Worm (Caenorhabditis elegans): Measurements from ENCODE around the gene Y44A6D.3.

The Y44A6D.3 gene

ce11 chrV:20778257-20778697 lies 13.9 kb downstream of the Y44A6D.3 start (continued):
- TF ChIP-seq die-1 (tag; optimal IDR thresholded peaks at IDR 0.05) (peak; percentile 37), ceh-79 (tag; optimal IDR thresholded peaks at IDR 0.05) (no peak), egrh-3 (GFP tag; IDR thresholded peaks at IDR 0.05) (peak; percentile 50; the same call in 1 of the 2 replicates), dpl-1 (GFP tag; optimal IDR thresholded peaks at IDR 0.05) (no peak), F49E8.2 (tag; optimal IDR thresholded peaks at IDR 0.05; ENCODE audit: insufficient read depth) (no peak), hrde-1 (tag; optimal IDR thresholded peaks at IDR 0.05; ENCODE audit: borderline replicate concordance) (no peak), F52B5.7 (tag; optimal IDR thresholded peaks at IDR 0.05) (peak; percentile 77), attf-3 (GFP tag; conservative IDR thresholded peaks at IDR 0.05) (no peak), ceh-100 (GFP tag; IDR thresholded peaks at IDR 0.05) (peak; percentile 42; the same call in 1 of the 2 replicates), lin-40 (tag; optimal IDR thresholded peaks at IDR 0.05) (peak; percentile 96), ztf-25 (GFP tag; IDR thresholded peaks at IDR 0.05) (no peak), egl-44 (GFP tag; IDR thresholded peaks at IDR 0.05) (peak; percentile 78; the same call in 1 of the 2 replicates), ekl-4 (GFP tag; IDR thresholded peaks at IDR 0.05) (peak; percentile 82), let-526 (GFP tag; IDR thresholded peaks at IDR 0.05) (peak; percentile 87), bed-2 (GFP tag; IDR thresholded peaks at IDR 0.05) (no peak), nfya-1 (tag; optimal IDR thresholded peaks at IDR 0.05; ENCODE audit: borderline replicate concordance, insufficient read depth) (no peak), K12H6.12 (tag; optimal IDR thresholded peaks at IDR 0.05) (peak; percentile 96), Y79H2A.3 (GFP tag; conservative IDR thresholded peaks at IDR 0.05) (no peak), ama-1 (optimal IDR thresholded peaks at IDR 0.05) (no peak), ama-1 (GFP tag; optimal IDR thresholded peaks at IDR 0.05) (no peak), rec-8 (tag; optimal IDR thresholded peaks at IDR 0.05) (no peak), hmg-1.2 (GFP tag; IDR thresholded peaks at IDR 0.05) (peak; percentile 94), T07F8.4 (tag; optimal IDR thresholded peaks at IDR 0.05) (no peak), F10E7.11 (tag; optimal IDR thresholded peaks at IDR 0.05) (no peak), dox-1 (GFP tag; IDR thresholded peaks at IDR 0.05) (peak; percentile 82), nfya-2 (GFP tag; IDR thresholded peaks at IDR 0.05) (no peak), ceh-91 (GFP tag; IDR thresholded peaks at IDR 0.05) (no peak), atf-7 (tag; optimal IDR thresholded peaks at IDR 0.05) (peak; percentile 91), B0019.2 (GFP tag; conservative IDR thresholded peaks at IDR 0.05) (no peak), B0035.1 (tag; optimal IDR thresholded peaks at IDR 0.05) (peak; percentile 70), gei-17 (GFP tag; optimal IDR thresholded peaks at IDR 0.05) (peak; percentile 78), let-607 (tag; optimal IDR thresholded peaks at IDR 0.05) (peak; percentile 85 to 91), attf-5 (GFP tag; optimal IDR thresholded peaks at IDR 0.05) (peak; percentile 78), madf-6 (GFP tag; IDR thresholded peaks at IDR 0.05) (0 out of 2 replicates have a peak, but pooled peaks have one; percentile 16)

ce11 chrV:20776761-20777160 lies 15.5 kb downstream of the Y44A6D.3 start:
- TF ChIP-seq K12H6.12 (tag; optimal IDR thresholded peaks at IDR 0.05) (peak; percentile 21), rcor-1 (GFP tag; IDR thresholded peaks at IDR 0.05) (no peak), cebp-1 (GFP tag; IDR thresholded peaks at IDR 0.05) (0 out of 2 replicates have a peak, but pooled peaks have one; percentile 14), cebp-1 (tag; optimal IDR thresholded peaks at IDR 0.05) (peak; percentile 75), snpc-4 (GFP tag; optimal IDR thresholded peaks at IDR 0.05) (no peak), snpc-4 (tag; optimal IDR thresholded peaks at IDR 0.05) (peak in 1 of 4 experiments; percentile 4), F57C9.4 (tag; optimal IDR thresholded peaks at IDR 0.05) (no peak), madf-6 (GFP tag; IDR thresholded peaks at IDR 0.05) (peak; percentile 31; the same call in 1 of the 2 replicates), madf-10 (tag; optimal IDR thresholded peaks at IDR 0.05) (peak; percentile 99), K11D2.4 (GFP tag; IDR thresholded peaks at IDR 0.05) (peak; percentile 61; the same call in 1 of the 2 replicates), pbrm-1 (GFP tag; IDR thresholded peaks at IDR 0.05) (no peak), sea-2 (GFP tag; IDR thresholded peaks at IDR 0.05) (no peak), lin-40 (tag; optimal IDR thresholded peaks at IDR 0.05) (peak; percentile 58), ztf-22 (GFP tag; optimal IDR thresholded peaks at IDR 0.05) (peak; percentile 15), tbp1 (GFP tag; optimal IDR thresholded peaks at IDR 0.05) (peak; percentile 40), madf-3 (GFP tag; IDR thresholded peaks at IDR 0.05) (peak; percentile 69; the same call in 1 of the 2 replicates), dox-1 (GFP tag; IDR thresholded peaks at IDR 0.05) (peak; percentile 27; the same call in 1 of the 2 replicates), T07F8.4 (tag; optimal IDR thresholded peaks at IDR 0.05) (no peak), ama-1 (optimal IDR thresholded peaks at IDR 0.05) (peak; percentile 60), ama-1 (GFP tag; optimal IDR thresholded peaks at IDR 0.05) (no peak), Y53F4B.3 (GFP tag; IDR thresholded peaks at IDR 0.05) (no peak)

Measured in whole organism, young adult.